Worm (Caenorhabditis elegans) whole organism, early embryonic: ENCODE results near the gene R13A1.5.

Experiments
- ama-1 ChIP-seq: fragments of 150-350 bp; optimal IDR thresholded peaks from 2 replicates; lab custom pipeline; 2014
- ceh-36 ChIP-seq: sonication (generic microtip); optimal IDR thresholded peaks from 2 replicates; lab custom pipeline; 2016; ENCODE audit warnings: missing genetic modification characterization, inconsistent platforms, missing compliant biosample characterization
- ets-7 ChIP-seq: sonication (generic microtip); optimal IDR thresholded peaks from 2 replicates; lab custom pipeline; 2016; ENCODE audit warnings: missing genotype, missing genetic modification characterization, missing compliant biosample characterization
- hnd-1 ChIP-seq: sonication (generic microtip); optimal IDR thresholded peaks from 2 replicates; lab custom pipeline; 2016; ENCODE audit warnings: missing genetic modification characterization, missing compliant biosample characterization
- scrt-1 ChIP-seq: fragments of 200-800 bp; sonication (Bioruptor generic); IDR thresholded peaks from 2 replicates; pipeline ENCODE4 v1.3.6; 2022; ENCODE audit warnings: missing genetic modification characterization, missing compliant biosample characterization
- sea-1 ChIP-seq: fragments of 200-800 bp; sonication (Bioruptor generic); conservative IDR thresholded peaks from 2 replicates; pipeline ENCODE4 v1.3.6; 2022; ENCODE audit warnings: missing genetic modification characterization, missing compliant biosample characterization
- tbx-11 ChIP-seq: fragments of 200-800 bp; sonication (Bioruptor generic); IDR thresholded peaks from 2 replicates; pipeline ENCODE4 v1.3.6; 2022; ENCODE audit warnings: missing genetic modification characterization, missing compliant biosample characterization

DNA sequence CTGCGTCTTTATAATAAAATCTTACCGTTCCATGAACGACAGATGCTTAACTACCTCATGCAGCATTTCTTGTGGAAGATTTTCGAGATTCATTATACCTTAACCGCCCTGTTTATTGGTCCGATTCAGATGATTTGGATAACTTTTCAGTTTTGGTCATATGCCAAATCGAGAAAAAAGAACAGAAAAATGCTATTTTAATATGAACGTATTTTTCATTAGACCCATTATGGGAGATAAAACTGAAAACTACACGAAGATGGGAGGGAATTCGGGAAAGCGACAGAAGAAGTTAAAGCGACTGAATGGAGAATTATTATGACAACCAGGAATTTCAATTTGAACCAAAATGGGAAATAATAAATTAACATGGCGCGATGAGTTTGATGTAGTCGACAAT is 35.4 kb upstream of the R13A1.5 start, which contains the start of gene R13A1.10:
- TF ChIP-seq scrt-1 (GFP tag; lab: Robert Waterston, UW) (no peak), tbx-11 (GFP tag; lab: Robert Waterston, UW) (no peak), ama-1 (no peak), ets-7 (tag; lab: Kevin White, UChicago) (no peak), hnd-1 (tag; lab: Kevin White, UChicago) (no peak), sea-1 (no peak), ceh-36 (no peak)
